Fruit fly (Drosophila melanogaster) whole organism, embryonic: Measurements from ENCODE around the gene CG33795.
A peak's percentile ranks its signal among the peaks of the same experiment; 100 is the strongest.

Experiments
- Antp ChIP-seq: fragments of 200-800 bp; sonication (Bioruptor generic); optimal IDR thresholded peaks from 3 replicates; lab custom pipeline; 2016; ENCODE audit warnings: missing biosample characterization, missing genetic modification characterization
- Atf-2 ChIP-seq: fragments of 200-800 bp; sonication (Bioruptor generic); optimal IDR thresholded peaks from 2 replicates; lab custom pipeline; 2016; ENCODE audit warnings: missing biosample characterization, missing genetic modification characterization
- B-H1 ChIP-seq: fragments of 200-800 bp; sonication (Bioruptor generic); IDR thresholded peaks from 3 replicates; pipeline ENCODE4 v1.3.6; 2022; ENCODE audit warnings: missing biosample characterization, missing genetic modification characterization
- CG1024 ChIP-seq: fragments of 200-800 bp; sonication (Bioruptor generic); IDR thresholded peaks from 2 replicates; pipeline ENCODE4 v1.3.6; 2022; ENCODE audit warnings: missing biosample characterization, missing genetic modification characterization
- CG10431 ChIP-seq: fragments of 200-800 bp; sonication (Bioruptor generic); optimal IDR thresholded peaks from 3 replicates; lab custom pipeline; 2018; ENCODE audit warnings: missing biosample characterization, mild to moderate bottlenecking, missing genetic modification characterization
- CG10959 ChIP-seq: fragments of 200-800 bp; sonication (Bioruptor generic); IDR thresholded peaks from 2 replicates; pipeline ENCODE4 v1.3.6; 2022; ENCODE audit warnings: missing biosample characterization, missing genetic modification characterization
- CG10979 ChIP-seq: fragments of 200-800 bp; sonication (Bioruptor generic); optimal IDR thresholded peaks from 2 replicates; lab custom pipeline; 2018; ENCODE audit warnings: missing biosample characterization, mild to moderate bottlenecking, missing genetic modification characterization, moderate library complexity
- CG11504 ChIP-seq: fragments of 200-800 bp; sonication (Bioruptor generic); optimal IDR thresholded peaks from 3 replicates; lab custom pipeline; 2019; ENCODE audit warnings: missing biosample characterization, mild to moderate bottlenecking, missing genetic modification characterization, moderate library complexity
- CG13123 ChIP-seq: fragments of 200-800 bp; sonication (Bioruptor generic); optimal IDR thresholded peaks from 2 replicates; lab custom pipeline; 2016; ENCODE audit warnings: missing biosample characterization, missing genetic modification characterization
- CG14441 ChIP-seq: fragments of 200-800 bp; sonication (Bioruptor generic); IDR thresholded peaks from 2 replicates; pipeline ENCODE4 v1.3.6; 2022; ENCODE audit warnings: missing biosample characterization, missing genetic modification characterization
- CG17802 ChIP-seq: fragments of 200-800 bp; sonication (Bioruptor generic); optimal IDR thresholded peaks from 2 replicates; lab custom pipeline; 2018; ENCODE audit warnings: missing biosample characterization, mild to moderate bottlenecking, missing genetic modification characterization, moderate library complexity
- CG2120 ChIP-seq: fragments of 200-800 bp; sonication (Bioruptor generic); optimal IDR thresholded peaks from 3 replicates; lab custom pipeline; 2016; ENCODE audit warnings: missing biosample characterization, missing genetic modification characterization
- CG2889 ChIP-seq: fragments of 200-800 bp; sonication (Bioruptor generic); IDR thresholded peaks from 3 replicates; pipeline ENCODE4 v1.3.6; 2022; ENCODE audit warnings: missing biosample characterization, missing genetic modification characterization
- CG32772 ChIP-seq: fragments of 200-800 bp; sonication (Bioruptor generic); IDR thresholded peaks from 2 replicates; pipeline ENCODE4 v1.3.6; 2022; ENCODE audit warnings: missing biosample characterization, missing genetic modification characterization
- CG3281 ChIP-seq: fragments of 200-800 bp; sonication (Bioruptor generic); optimal IDR thresholded peaks from 3 replicates; lab custom pipeline; 2017; ENCODE audit warnings: missing biosample characterization, mild to moderate bottlenecking, missing genetic modification characterization
- CG4707 ChIP-seq: fragments of 200-800 bp; sonication (Bioruptor generic); optimal IDR thresholded peaks from 2 replicates; lab custom pipeline; 2018; ENCODE audit warnings: missing biosample characterization, mild to moderate bottlenecking, missing genetic modification characterization, moderate library complexity
- CG5953 ChIP-seq: fragments of 200-800 bp; sonication (Bioruptor generic); IDR thresholded peaks from 2 replicates; pipeline ENCODE4 v1.3.6; 2022; ENCODE audit warnings: missing biosample characterization, missing genetic modification characterization
- CG6272 ChIP-seq: fragments of 200-800 bp; sonication (Bioruptor generic); IDR thresholded peaks from 2 replicates; pipeline ENCODE4 v1.3.6; 2022; ENCODE audit warnings: missing biosample characterization, missing genetic modification characterization
- CG7357 ChIP-seq: fragments of 200-800 bp; sonication (Bioruptor generic); IDR thresholded peaks from 3 replicates; pipeline ENCODE4 v1.3.6; 2022; ENCODE audit warnings: missing biosample characterization, missing genetic modification characterization
- CG7928 ChIP-seq: fragments of 200-800 bp; sonication (Bioruptor generic); optimal IDR thresholded peaks from 2 replicates; lab custom pipeline; 2017; ENCODE audit warnings: missing biosample characterization, mild to moderate bottlenecking, missing genetic modification characterization
- CG8359 ChIP-seq: fragments of 200-800 bp; sonication (Bioruptor generic); optimal IDR thresholded peaks from 2 replicates; lab custom pipeline; 2017; ENCODE audit warnings: missing biosample characterization, mild to moderate bottlenecking, missing genetic modification characterization, borderline replicate concordance
- CG8765 ChIP-seq: fragments of 200-800 bp; sonication (Bioruptor generic); IDR thresholded peaks from 2 replicates; pipeline ENCODE4 v1.3.6; 2022; ENCODE audit warnings: missing biosample characterization, missing genetic modification characterization
- Dbx ChIP-seq: fragments of 200-800 bp; sonication (Bioruptor generic); IDR thresholded peaks from 3 replicates; pipeline ENCODE4 v1.3.6; 2022; ENCODE audit warnings: missing biosample characterization, missing genetic modification characterization
- ERR ChIP-seq: fragments of 200-800 bp; sonication (Bioruptor generic); optimal IDR thresholded peaks from 2 replicates; lab custom pipeline; 2016; ENCODE audit warnings: missing biosample characterization, missing genetic modification characterization
- Gsc ChIP-seq: fragments of 200-800 bp; sonication (Bioruptor generic); IDR thresholded peaks from 2 replicates; pipeline ENCODE4 v1.3.6; 2022; ENCODE audit warnings: missing biosample characterization, missing genetic modification characterization
- Hr78 ChIP-seq, 2 experiments: fragments of 200-800 bp in 1 of 2; fragments of >200 bp in 1 of 2; sonication (Bioruptor generic) in 1 of 2; optimal IDR thresholded peaks; 2 replicates each; lab custom pipeline; 2017 to 2019; ENCODE audit warnings: missing biosample characterization in 2 of 2, missing genetic modification characterization in 2 of 2, mild to moderate bottlenecking in 1 of 2, moderate library complexity in 1 of 2
- Meics ChIP-seq: fragments of 200-800 bp; sonication (Bioruptor generic); optimal IDR thresholded peaks from 2 replicates; lab custom pipeline; 2017; ENCODE audit warnings: missing biosample characterization, mild to moderate bottlenecking, missing genetic modification characterization
- Nf-YB ChIP-seq: fragments of 200-800 bp; sonication (Bioruptor generic); optimal IDR thresholded peaks from 3 replicates; lab custom pipeline; 2019; ENCODE audit warnings: missing biosample characterization, mild to moderate bottlenecking, missing genetic modification characterization, moderate library complexity
- Opbp ChIP-seq: fragments of 200-800 bp; sonication (Bioruptor generic); IDR thresholded peaks from 3 replicates; pipeline ENCODE4 v1.3.6; 2022; ENCODE audit warnings: missing biosample characterization, missing genetic modification characterization; ENCODE audit not compliant: partially characterized antibody
- Poxn ChIP-seq: fragments of 200-800 bp; sonication (Bioruptor generic); IDR thresholded peaks from 2 replicates; pipeline ENCODE4 v1.3.6; 2022; ENCODE audit warnings: missing biosample characterization, missing genetic modification characterization
- Rx ChIP-seq: fragments of 200-800 bp; sonication (Bioruptor generic); IDR thresholded peaks from 2 replicates; pipeline ENCODE4 v1.3.6; 2022; ENCODE audit warnings: missing biosample characterization, missing genetic modification characterization
- Scr ChIP-seq: fragments of 200-800 bp; sonication (Bioruptor generic); IDR thresholded peaks from 2 replicates; pipeline ENCODE4 v1.3.6; 2022; ENCODE audit warnings: missing biosample characterization, missing genetic modification characterization; ENCODE audit not compliant: partially characterized antibody
- amos ChIP-seq: fragments of 200-800 bp; sonication (Bioruptor generic); IDR thresholded peaks from 2 replicates; pipeline ENCODE4 v1.3.6; 2022; ENCODE audit warnings: missing biosample characterization, missing genetic modification characterization; ENCODE audit not compliant: partially characterized antibody
- bbx ChIP-seq: fragments of 200-800 bp; sonication (Bioruptor generic); IDR thresholded peaks from 2 replicates; pipeline ENCODE4 v1.3.6; 2022; ENCODE audit warnings: missing biosample characterization, missing genetic modification characterization; ENCODE audit not compliant: partially characterized antibody
- ci ChIP-seq: fragments of 200-800 bp; sonication (Bioruptor generic); IDR thresholded peaks from 3 replicates; pipeline ENCODE4 v1.3.6; 2022; ENCODE audit warnings: missing biosample characterization, missing genetic modification characterization
- dmrt99B ChIP-seq: fragments of 200-800 bp; sonication (Bioruptor generic); optimal IDR thresholded peaks from 2 replicates; lab custom pipeline; 2018; ENCODE audit warnings: missing biosample characterization, mild to moderate bottlenecking, missing genetic modification characterization, moderate library complexity
- ems ChIP-seq: fragments of 200-800 bp; sonication (Bioruptor generic); optimal IDR thresholded peaks from 3 replicates; lab custom pipeline; 2016; ENCODE audit warnings: missing biosample characterization, missing genetic modification characterization
- fu2 ChIP-seq: fragments of 200-800 bp; sonication (Bioruptor generic); optimal IDR thresholded peaks from 2 replicates; lab custom pipeline; 2016; ENCODE audit warnings: missing biosample characterization, missing genetic modification characterization
- ham ChIP-seq: fragments of 200-800 bp; sonication (Bioruptor generic); IDR thresholded peaks from 2 replicates; pipeline ENCODE4 v1.3.6; 2022; ENCODE audit warnings: missing biosample characterization, missing genetic modification characterization
- mld ChIP-seq: fragments of 200-800 bp; sonication (Bioruptor generic); IDR thresholded peaks from 3 replicates; pipeline ENCODE4 v1.3.6; 2022; ENCODE audit warnings: missing biosample characterization, missing genetic modification characterization; ENCODE audit not compliant: partially characterized antibody
- nerfin-1 ChIP-seq: fragments of 200-800 bp; sonication (Bioruptor generic); optimal IDR thresholded peaks from 3 replicates; lab custom pipeline; 2019; ENCODE audit warnings: missing biosample characterization, mild to moderate bottlenecking, missing genetic modification characterization, moderate library complexity
- p53 ChIP-seq: fragments of 200-800 bp; sonication (Bioruptor generic); optimal IDR thresholded peaks from 2 replicates; lab custom pipeline; 2016; ENCODE audit warnings: missing biosample characterization, missing genetic modification characterization
- pan ChIP-seq, 4 experiments: fragments of >200 bp in 3 of 4; fragments of 200-800 bp in 1 of 4; sonication (Bioruptor generic) in 1 of 4; optimal IDR thresholded peaks in 3 of 4; IDR thresholded peaks in 1 of 4; 2 replicates each; pipeline versions ENCODE4 v1.3.6 to Lab custom; 2017 to 2022; ENCODE audit warnings: missing biosample characterization in 2 of 4, missing genetic modification characterization in 2 of 4, mixed read lengths in 1 of 4
- pfk ChIP-seq: fragments of 200-800 bp; sonication (Bioruptor generic); optimal IDR thresholded peaks from 2 replicates; lab custom pipeline; 2018; ENCODE audit warnings: missing biosample characterization, mild to moderate bottlenecking, missing genetic modification characterization, moderate library complexity
- prd ChIP-seq, 3 experiments: fragments of >200 bp in 2 of 3; fragments of 200-800 bp in 1 of 3; sonication (Bioruptor generic) in 1 of 3; optimal IDR thresholded peaks in 2 of 3; IDR thresholded peaks in 1 of 3; 2 replicates in 2 of 3; 3 replicates in 1 of 3; pipeline versions ENCODE4 v1.3.6 to Lab custom; 2017 to 2022; ENCODE audit warnings: missing biosample characterization in 1 of 3, missing genetic modification characterization in 1 of 3
- slou ChIP-seq: fragments of 200-800 bp; sonication (Bioruptor generic); optimal IDR thresholded peaks from 3 replicates; lab custom pipeline; 2016; ENCODE audit warnings: missing biosample characterization, missing genetic modification characterization
- sqz ChIP-seq: fragments of 200-800 bp; sonication (Bioruptor generic); optimal IDR thresholded peaks from 3 replicates; lab custom pipeline; 2018; ENCODE audit warnings: missing biosample characterization, mild to moderate bottlenecking, missing genetic modification characterization

The CG33795 gene

dm6 chr3L:16157251-16158190 lies 13.7 kb downstream of the CG33795 start (continued):
- TF ChIP-seq amos (GFP tag; lab: Robert Waterston, UW): no peak
- TF ChIP-seq pfk (GFP tag; lab: Kevin White, UChicago): no peak
- TF ChIP-seq ham: no peak
- TF ChIP-seq CG2889 (GFP tag; lab: Robert Waterston, UW): no peak
- no peak for TF ChIP-seq Hr78 (GFP tag; optimal IDR thresholded peaks at IDR 0.05; lab: Kevin White, UChicago)
- no peak for TF ChIP-seq prd (optimal IDR thresholded peaks at IDR 0.05; lab: Kevin White, UChicago)
- peak; percentile 34; the same call in 1 of the 3 replicates for TF ChIP-seq prd (GFP tag; IDR thresholded peaks at IDR 0.05; lab: Robert Waterston, UW)
- TF ChIP-seq CG10959 (GFP tag; lab: Robert Waterston, UW): no peak
- no peak for TF ChIP-seq Nf-YB (GFP tag; lab: Kevin White, UChicago)
- TF ChIP-seq CG17802 (tag; lab: Kevin White, UChicago): no peak
- TF ChIP-seq Poxn (GFP tag; lab: Robert Waterston, UW): no peak
- no peak for TF ChIP-seq CG32772
- TF ChIP-seq mld: no peak
- 0 out of 3 replicates have a peak, but pooled peaks have one; percentile 22 for TF ChIP-seq Dbx (GFP tag; lab: Robert Waterston, UW)
- TF ChIP-seq fu2 (GFP tag; lab: Kevin White, UChicago): peak; percentile 1
- peak; percentile 36 for TF ChIP-seq Atf-2 (GFP tag; lab: Kevin White, UChicago)
- TF ChIP-seq CG4707 (GFP tag; lab: Kevin White, UChicago): no peak
- peak; percentile 32; the same call in 1 of the 3 replicates for TF ChIP-seq ci
- no peak for TF ChIP-seq Gsc (GFP tag; lab: Robert Waterston, UW)
- peak; percentile 68 for TF ChIP-seq CG10979 (tag; lab: Kevin White, UChicago)
- TF ChIP-seq ems: peak; percentile 28
- TF ChIP-seq CG14441 (GFP tag; lab: Robert Waterston, UW): peak; percentile 59
- TF ChIP-seq CG1024 (GFP tag; lab: Robert Waterston, UW): no peak
- no peak for TF ChIP-seq Scr (GFP tag; lab: Robert Waterston, UW)
- TF ChIP-seq CG3281: peak; percentile 59
- no peak for TF ChIP-seq p53 (GFP tag; lab: Kevin White, UChicago)
- TF ChIP-seq CG8765: no peak
- TF ChIP-seq CG7357 (GFP tag; lab: Robert Waterston, UW): 0 out of 3 replicates have a peak, but pooled peaks have one; percentile 15
- no peak for TF ChIP-seq CG10431
- TF ChIP-seq ERR (GFP tag; lab: Kevin White, UChicago): no peak
- peak; percentile 7 for TF ChIP-seq nerfin-1 (tag; lab: Kevin White, UChicago)
- no peak for TF ChIP-seq CG7928 (GFP tag; lab: Kevin White, UChicago)
- peak; percentile 4; the same call in 1 of the 2 replicates for TF ChIP-seq Rx (GFP tag; lab: Robert Waterston, UW)
- no peak for TF ChIP-seq CG8359 (GFP tag; lab: Kevin White, UChicago)
- TF ChIP-seq dmrt99B (tag; lab: Kevin White, UChicago): peak; percentile 79
- TF ChIP-seq CG2120 (GFP tag; lab: Kevin White, UChicago): peak; percentile 72
- no peak for TF ChIP-seq CG5953
- peak; percentile 56 for TF ChIP-seq Meics
- TF ChIP-seq Antp (GFP tag; lab: Kevin White, UChicago): peak; percentile 14
- no peak for TF ChIP-seq Opbp (GFP tag; lab: Robert Waterston, UW)
- no peak for TF ChIP-seq slou (GFP tag; lab: Kevin White, UChicago)
- peak; percentile 80 for TF ChIP-seq CG11504
- TF ChIP-seq pan (optimal IDR thresholded peaks at IDR 0.05; lab: Kevin White, UChicago): no peak
- TF ChIP-seq pan (GFP tag; optimal IDR thresholded peaks at IDR 0.05 in 1 of 2, IDR thresholded peaks at IDR 0.05 in 1 of 2): peak in 1 of 2 experiments; percentile 51
- no peak for TF ChIP-seq bbx
- TF ChIP-seq sqz (GFP tag; lab: Kevin White, UChicago): peak; percentile 17
- no peak for TF ChIP-seq B-H1 (GFP tag; lab: Robert Waterston, UW)
- no peak for TF ChIP-seq CG6272 (GFP tag; lab: Robert Waterston, UW)
- TF ChIP-seq CG13123: peak; percentile 32
